Fruit fly (Drosophila melanogaster): Measurements from ENCODE around the gene ATP6AP2.

The ATP6AP2 gene

dm6 chr3R:9260421-9260973 lies at the start of gene ATP6AP2 (continued):
- peak; percentile 53; the same call in 1 of the 2 replicates for TF ChIP-seq CG14014 (GFP tag; IDR thresholded peaks at IDR 0.05)
- peak; percentile 35 for TF ChIP-seq Lhr (GFP tag; optimal IDR thresholded peaks at IDR 0.05)
- TF ChIP-seq B-H2 (GFP tag; optimal IDR thresholded peaks at IDR 0.05): peak; percentile 83
- TF ChIP-seq BEAF-32 (GFP tag; optimal IDR thresholded peaks at IDR 0.05): peak; percentile 83
- peak; percentile 78 for TF ChIP-seq unc-4 (GFP tag; IDR thresholded peaks at IDR 0.05; ENCODE audit: partially characterized antibody)
- no peak for TF ChIP-seq Hr39 (optimal IDR thresholded peaks at IDR 0.05)
- no peak for TF ChIP-seq CG9437 (GFP tag; optimal IDR thresholded peaks at IDR 0.05)
- TF ChIP-seq zen (tag; optimal IDR thresholded peaks at IDR 0.05): peak; percentile 40
- peak; percentile 41; the same call in 1 of the 3 replicates for TF ChIP-seq CG34422 (GFP tag; IDR thresholded peaks at IDR 0.05)
- TF ChIP-seq Atf3 (GFP tag; optimal IDR thresholded peaks at IDR 0.05): no peak
- no peak for TF ChIP-seq crc (GFP tag; optimal IDR thresholded peaks at IDR 0.05)
- no peak for TF ChIP-seq lov (optimal IDR thresholded peaks at IDR 0.05)
- no peak for TF ChIP-seq lov (GFP tag; IDR thresholded peaks at IDR 0.05)
- TF ChIP-seq H2.0 (GFP tag; IDR thresholded peaks at IDR 0.05): peak; percentile 36; the same call in 1 of the 2 replicates
- peak; percentile 49 for TF ChIP-seq CG9817 (tag; optimal IDR thresholded peaks at IDR 0.05)
- peak; percentile 49 for TF ChIP-seq CG1603 (tag; optimal IDR thresholded peaks at IDR 0.05)
- peak; percentile 46 for TF ChIP-seq twi (tag; optimal IDR thresholded peaks at IDR 0.05)
- TF ChIP-seq Sry-β (GFP tag; optimal IDR thresholded peaks at IDR 0.05): peak; percentile 8
- TF ChIP-seq HLHmδ (GFP tag; optimal IDR thresholded peaks at IDR 0.05): peak; percentile 29
- no peak for TF ChIP-seq CG1792 (GFP tag; optimal IDR thresholded peaks at IDR 0.05)
- TF ChIP-seq Lim3 (GFP tag; IDR thresholded peaks at IDR 0.05): no peak
- TF ChIP-seq scrt (GFP tag; optimal IDR thresholded peaks at IDR 0.05): peak; percentile 40
- TF ChIP-seq h (optimal IDR thresholded peaks at IDR 0.05): no peak
- peak; percentile 6 for TF ChIP-seq CG5245 (GFP tag; optimal IDR thresholded peaks at IDR 0.05)
- no peak for TF ChIP-seq aop (GFP tag; IDR thresholded peaks at IDR 0.05)
- TF ChIP-seq HLH3B (GFP tag; IDR thresholded peaks at IDR 0.05): peak; percentile 28; the same call in 1 of the 2 replicates
- peak; percentile 79 for TF ChIP-seq Ets97D (GFP tag; optimal IDR thresholded peaks at IDR 0.05)
- no peak for TF ChIP-seq D (optimal IDR thresholded peaks at IDR 0.05)
- TF ChIP-seq D (GFP tag; optimal IDR thresholded peaks at IDR 0.05): no peak
- peak in 1 of 2 experiments; percentile 54 for TF ChIP-seq bsh (GFP tag; optimal IDR thresholded peaks at IDR 0.05)
- TF ChIP-seq ap (GFP tag; IDR thresholded peaks at IDR 0.05): no peak
- TF ChIP-seq p53 (GFP tag; optimal IDR thresholded peaks at IDR 0.05): no peak
- peak; percentile 8; the same call in 1 of the 3 replicates for TF ChIP-seq Mrtf (GFP tag; IDR thresholded peaks at IDR 0.05)
- no peak for TF ChIP-seq pb (GFP tag; optimal IDR thresholded peaks at IDR 0.05)
- TF ChIP-seq sug (tag; optimal IDR thresholded peaks at IDR 0.05): peak; percentile 80
- peak; percentile 58 for TF ChIP-seq CG15601 (tag; optimal IDR thresholded peaks at IDR 0.05)
- no peak for TF ChIP-seq ac (GFP tag; optimal IDR thresholded peaks at IDR 0.05)
- TF ChIP-seq CG12155 (GFP tag; optimal IDR thresholded peaks at IDR 0.05): peak; percentile 52
- no peak for TF ChIP-seq hkb (optimal IDR thresholded peaks at IDR 0.05)
- TF ChIP-seq hkb (GFP tag; IDR thresholded peaks at IDR 0.05): 0 out of 2 replicates have a peak, but pooled peaks have one; percentile 35
- peak; percentile 67 for TF ChIP-seq CG8924 (tag; optimal IDR thresholded peaks at IDR 0.05)
- TF ChIP-seq nerfin-1 (tag; optimal IDR thresholded peaks at IDR 0.05): peak; percentile 62
- no peak for TF ChIP-seq Antp (GFP tag; optimal IDR thresholded peaks at IDR 0.05)
- peak; percentile 28; the same call in 1 of the 2 replicates for TF ChIP-seq CG6272 (GFP tag; IDR thresholded peaks at IDR 0.05)
- TF ChIP-seq fu2 (GFP tag; optimal IDR thresholded peaks at IDR 0.05): no peak
- no peak for TF ChIP-seq CG10462 (GFP tag; optimal IDR thresholded peaks at IDR 0.05)
- peak; percentile 25 for TF ChIP-seq her (GFP tag; optimal IDR thresholded peaks at IDR 0.05)
- no peak for TF ChIP-seq sim (GFP tag; IDR thresholded peaks at IDR 0.05)
- no peak for TF ChIP-seq CG16815 (GFP tag; optimal IDR thresholded peaks at IDR 0.05)
- TF ChIP-seq Ptx1 (GFP tag; IDR thresholded peaks at IDR 0.05): peak; percentile 47; the same call in 1 of the 2 replicates
- peak; percentile 13 for TF ChIP-seq gcm (GFP tag; optimal IDR thresholded peaks at IDR 0.05)
- TF ChIP-seq CG42726 (GFP tag; IDR thresholded peaks at IDR 0.05; ENCODE audit: partially characterized antibody): peak; percentile 39; the same call in 1 of the 2 replicates
